Worm (Caenorhabditis elegans): Measurements from ENCODE around the gene lgc-40.

Gene lgc-40

ce11 chrX:2381282-2381681, 21.4 kb downstream of the lgc-40 start, which contains the start of gene F47G3.4:
Gene F47G3.4, plus strand, starts transcription at chrX:2381582.
- TF ChIP-seq nhr-12 (tag; optimal IDR thresholded peaks at IDR 0.05), result no peak
- TF ChIP-seq fos-1 (tag; optimal IDR thresholded peaks at IDR 0.05), result no peak
- TF ChIP-seq ceh-16 (tag; optimal IDR thresholded peaks at IDR 0.05), result no peak
- TF ChIP-seq mdl-1 (tag; optimal IDR thresholded peaks at IDR 0.05), result no peak
- no peak for TF ChIP-seq aly-2 (tag; optimal IDR thresholded peaks at IDR 0.05)
- TF ChIP-seq lin-39 (tag; optimal IDR thresholded peaks at IDR 0.05), result no peak
- TF ChIP-seq nhr-76 (tag; optimal IDR thresholded peaks at IDR 0.05), result no peak
- TF ChIP-seq ztf-11 (tag; optimal IDR thresholded peaks at IDR 0.05), result no peak
- TF ChIP-seq egl-27 (tag; optimal IDR thresholded peaks at IDR 0.05), result no peak
- TF ChIP-seq unc-39 (tag; optimal IDR thresholded peaks at IDR 0.05), result no peak
- TF ChIP-seq ZK546.5 (tag; optimal IDR thresholded peaks at IDR 0.05), result no peak
- TF ChIP-seq hmg-11 (tag; optimal IDR thresholded peaks at IDR 0.05), result no peak
- no peak for TF ChIP-seq lin-15B (tag; optimal IDR thresholded peaks at IDR 0.05)
- TF ChIP-seq jun-1 (tag; optimal IDR thresholded peaks at IDR 0.05), result no peak
- no peak for TF ChIP-seq ceh-82 (tag; optimal IDR thresholded peaks at IDR 0.05)
- TF ChIP-seq lsy-12 (tag; optimal IDR thresholded peaks at IDR 0.05), result no peak
- TF ChIP-seq nhr-77 (tag; optimal IDR thresholded peaks at IDR 0.05), result no peak

DNA sequence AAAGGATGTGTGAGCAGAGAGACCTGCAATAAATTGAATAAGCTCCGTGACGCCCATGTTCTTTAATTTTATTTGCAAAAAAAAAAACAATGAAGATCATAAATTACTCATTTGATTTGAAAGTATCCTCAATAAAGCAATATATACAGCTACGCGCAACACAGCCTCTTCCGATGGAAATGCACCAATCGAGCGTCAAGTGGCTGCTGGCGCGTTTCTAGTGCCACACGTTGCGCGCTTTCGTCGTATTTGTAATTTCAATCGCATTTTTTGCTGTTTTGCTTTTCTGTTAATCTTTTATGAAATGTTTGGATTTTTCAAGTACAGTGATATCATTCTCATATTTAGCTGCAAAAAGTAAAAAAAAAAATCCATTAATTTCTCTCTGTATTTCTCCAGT, 22.3 kb downstream of the lgc-40 start:
- TF ChIP-seq hmg-11 (tag; optimal IDR thresholded peaks at IDR 0.05), result peak; percentile 44
- no peak for TF ChIP-seq nhr-28 (tag; optimal IDR thresholded peaks at IDR 0.05)
- TF ChIP-seq egl-5 (tag; optimal IDR thresholded peaks at IDR 0.05), result peak; percentile 16
- peak; percentile 11 for TF ChIP-seq nhr-43 (tag; optimal IDR thresholded peaks at IDR 0.05; ENCODE audit: poor library complexity, severe bottlenecking)
- peak; percentile 50 for TF ChIP-seq nfya-1 (tag; optimal IDR thresholded peaks at IDR 0.05; ENCODE audit: insufficient read depth)
- peak; percentile 12 for TF ChIP-seq ama-1 (optimal IDR thresholded peaks at IDR 0.05)
- peak; percentile 38 for TF ChIP-seq lin-39 (tag; optimal IDR thresholded peaks at IDR 0.05)
- peak; percentile 21 for TF ChIP-seq ceh-28 (tag; optimal IDR thresholded peaks at IDR 0.05)
- no peak for TF ChIP-seq sea-2 (GFP tag; optimal IDR thresholded peaks at IDR 0.05)
- peak; percentile 19 for TF ChIP-seq skn-1 (tag; optimal IDR thresholded peaks at IDR 0.05)
- TF ChIP-seq lin-15B (tag; optimal IDR thresholded peaks at IDR 0.05), result peak; percentile 17
- peak; percentile 81 for TF ChIP-seq nhr-23 (tag; optimal IDR thresholded peaks at IDR 0.05)
- no peak for TF ChIP-seq elt-1 (tag; optimal IDR thresholded peaks at IDR 0.05)
- no peak for TF ChIP-seq ceh-16 (tag; optimal IDR thresholded peaks at IDR 0.05)
- no peak for TF ChIP-seq nhr-237 (tag; optimal IDR thresholded peaks at IDR 0.05)
- peak; percentile 24 for TF ChIP-seq nhr-25 (tag; optimal IDR thresholded peaks at IDR 0.05)
- TF ChIP-seq snpc-4 (tag; optimal IDR thresholded peaks at IDR 0.05), result peak; percentile 51
- TF ChIP-seq lsy-12 (tag; optimal IDR thresholded peaks at IDR 0.05), result no peak
- peak; percentile 38 for TF ChIP-seq elt-2 (tag; optimal IDR thresholded peaks at IDR 0.05)
- TF ChIP-seq jun-1 (tag; optimal IDR thresholded peaks at IDR 0.05), result peak; percentile 6

DNA sequence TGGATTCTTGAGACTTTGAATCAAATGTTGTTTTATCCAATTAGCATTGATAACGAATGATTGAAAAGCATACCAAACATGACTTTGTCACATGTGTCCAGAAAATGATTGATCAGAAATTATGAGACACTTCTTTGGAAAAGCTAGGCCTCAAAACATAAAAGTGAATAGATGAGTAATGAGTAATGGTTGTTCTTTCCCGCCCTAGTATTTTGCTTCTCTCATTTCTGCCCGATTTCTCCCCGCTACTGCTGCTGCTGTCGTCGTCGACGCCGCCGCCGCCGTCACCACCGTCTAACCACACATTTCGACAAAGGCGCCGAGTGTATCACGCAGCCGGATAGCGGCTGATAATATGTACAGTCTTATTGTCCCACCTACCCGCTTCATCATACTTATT, 25.6 kb downstream of the lgc-40 start, which contains the start of gene F47G3.1:
TSS of gene F47G3.1 (plus strand) at position 301 of the 400 bp plus-strand sequence.
- TF ChIP-seq elt-2 (tag; optimal IDR thresholded peaks at IDR 0.05), result no peak
- TF ChIP-seq sea-2 (GFP tag; optimal IDR thresholded peaks at IDR 0.05), result no peak
- TF ChIP-seq unc-62 (GFP tag; optimal IDR thresholded peaks at IDR 0.05), result no peak
- TF ChIP-seq hmg-11 (tag; optimal IDR thresholded peaks at IDR 0.05), result no peak
- no peak for TF ChIP-seq daf-12 (tag; optimal IDR thresholded peaks at IDR 0.05)
- no peak for TF ChIP-seq nhr-43 (tag; optimal IDR thresholded peaks at IDR 0.05; ENCODE audit: poor library complexity, severe bottlenecking)
- no peak for TF ChIP-seq nhr-23 (tag; optimal IDR thresholded peaks at IDR 0.05)
- TF ChIP-seq egl-5 (tag; optimal IDR thresholded peaks at IDR 0.05), result no peak
- no peak for TF ChIP-seq elt-1 (tag; optimal IDR thresholded peaks at IDR 0.05)
- no peak for TF ChIP-seq unc-39 (tag; optimal IDR thresholded peaks at IDR 0.05)
- no peak for TF ChIP-seq ceh-16 (tag; optimal IDR thresholded peaks at IDR 0.05)

ce11 chrX:2386922-2387566, 27.1 kb downstream of the lgc-40 start:
- TF ChIP-seq lsy-12 (tag; optimal IDR thresholded peaks at IDR 0.05), result no peak
- TF ChIP-seq nhr-43 (tag; optimal IDR thresholded peaks at IDR 0.05; ENCODE audit: poor library complexity, severe bottlenecking), result peak; percentile 35
- peak; percentile 43 for TF ChIP-seq nhr-23 (tag; optimal IDR thresholded peaks at IDR 0.05)

ce11 chrX:2394983-2395382, 35.1 kb downstream of the lgc-40 start, which contains the start of gene C43H6.6:
Gene C43H6.6, plus strand, starts transcription at chrX:2395283.
- TF ChIP-seq nhr-12 (tag; optimal IDR thresholded peaks at IDR 0.05) (no peak), egl-5 (tag; optimal IDR thresholded peaks at IDR 0.05) (no peak)

Measured in whole organism, L3 larva.